Worm (Caenorhabditis elegans) whole organism, late embryonic: ENCODE measurements around the gene T10B5.7.

Experiments
- K02D7.2 ChIP-seq: sonication (generic microtip); optimal IDR thresholded peaks from 2 replicates; lab custom pipeline; 2017; ENCODE audit warnings: mild to moderate bottlenecking, missing genetic modification characterization, missing compliant biosample characterization
- ceh-24 ChIP-seq: sonication (generic microtip); optimal IDR thresholded peaks from 2 replicates; lab custom pipeline; 2016; ENCODE audit warnings: mild to moderate bottlenecking, missing genetic modification characterization, missing compliant biosample characterization

DNA sequence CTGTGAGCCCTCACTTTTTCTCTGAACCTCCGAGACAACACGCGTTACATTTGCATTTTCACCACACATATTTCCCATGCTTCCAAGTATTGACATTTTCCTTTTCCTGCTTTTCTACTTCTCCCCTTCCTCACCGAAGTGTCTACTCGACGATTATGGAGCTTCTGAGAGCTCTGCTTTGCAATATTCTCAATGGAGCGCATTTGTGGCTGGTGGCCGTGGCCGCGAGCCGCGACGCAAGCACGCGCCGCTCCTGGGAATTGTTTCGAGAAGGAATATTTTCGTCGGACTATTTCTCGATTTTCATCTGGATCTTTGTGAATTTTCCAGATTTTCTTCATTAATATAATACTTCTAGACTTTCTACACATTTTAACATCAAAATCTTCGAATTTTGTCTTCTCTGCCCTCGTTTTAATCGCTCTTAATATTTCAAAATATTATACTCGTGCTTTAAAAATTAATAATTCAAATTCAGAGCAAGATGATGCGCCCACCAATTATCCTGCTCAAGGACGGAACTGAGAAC, 25.8 kb downstream of the T10B5.7 start, which contains the start of the genes T10B5.4 and cct-7:
- TF ChIP-seq K02D7.2 (tag; lab: Kevin White, UChicago) (no peak), ceh-24 (tag; lab: Kevin White, UChicago) (no peak)
